Worm (Caenorhabditis elegans) whole organism, L4 larva: ENCODE results near the gene nap-1.

ENCODE experiments used
- F37D6.2 ChIP-seq: sonication (generic microtip); optimal IDR thresholded peaks from 2 replicates; lab custom pipeline; 2016; ENCODE audit warnings: mild to moderate bottlenecking, missing genetic modification characterization, missing compliant biosample characterization
- aly-2 ChIP-seq: sonication (generic microtip); optimal IDR thresholded peaks from 2 replicates; lab custom pipeline; 2018; ENCODE audit warnings: missing biosample characterization, missing genetic modification characterization
- ama-1 ChIP-seq: fragments of 150-350 bp; optimal IDR thresholded peaks from 2 replicates; lab custom pipeline; 2014; ENCODE audit warnings: inconsistent platforms, mixed read lengths
- dve-1 ChIP-seq: sonication (generic microtip); optimal IDR thresholded peaks from 2 replicates; lab custom pipeline; 2017; ENCODE audit warnings: antibody characterized with exemption, mild to moderate bottlenecking, missing genetic modification characterization, missing compliant biosample characterization; ENCODE audit not compliant: insufficient read depth
- unc-39 ChIP-seq: sonication (generic microtip); optimal IDR thresholded peaks from 2 replicates; lab custom pipeline; 2017; ENCODE audit warnings: missing biosample characterization, missing genetic modification characterization
- zip-2 ChIP-seq: fragments of 150-350 bp; optimal IDR thresholded peaks from 2 replicates; lab custom pipeline; 2014; ENCODE audit warnings: missing biosample characterization, missing genetic modification characterization

ce11 chrIV:8376923-8377322, 2.2 kb downstream of the nap-1 start:
- TF ChIP-seq unc-39 (tag; lab: Kevin White, UChicago) (no peak), aly-2 (tag; lab: Kevin White, UChicago) (no peak), ama-1 (lab: Kevin White, UChicago) (no peak), F37D6.2 (no peak), dve-1 (tag; lab: Kevin White, UChicago) (peak; percentile 3), zip-2 (no peak)
